Worm (Caenorhabditis elegans) whole organism, L3 larva: ENCODE data around the gene dod-22.

Source experiments
- R02D3.7 ChIP-seq: fragments of 150-350 bp; optimal IDR thresholded peaks from 2 replicates; lab custom pipeline; 2014; ENCODE audit warnings: missing biosample characterization, missing genetic modification characterization
- ama-1 ChIP-seq: fragments of 150-350 bp; optimal IDR thresholded peaks from 2 replicates; lab custom pipeline; 2018
- ceh-16 ChIP-seq: sonication (generic microtip); optimal IDR thresholded peaks from 2 replicates; lab custom pipeline; 2017; ENCODE audit warnings: missing biosample characterization, missing genetic modification characterization
- ceh-82 ChIP-seq: fragments of 150-350 bp; optimal IDR thresholded peaks from 2 replicates; lab custom pipeline; 2014; ENCODE audit warnings: missing biosample characterization, missing genetic modification characterization
- egl-27 ChIP-seq: sonication (generic microtip); optimal IDR thresholded peaks from 4 replicates; lab custom pipeline; 2017; ENCODE audit warnings: missing biosample characterization, missing genetic modification reagents, missing genetic modification characterization
- egl-5 ChIP-seq: fragments of 150-350 bp; optimal IDR thresholded peaks from 2 replicates; lab custom pipeline; 2017; ENCODE audit warnings: missing biosample characterization, missing genetic modification reagents, missing genetic modification characterization, inconsistent platforms
- elt-1 ChIP-seq: fragments of 150-350 bp; optimal IDR thresholded peaks from 2 replicates; lab custom pipeline; 2014; ENCODE audit warnings: missing biosample characterization, missing genetic modification characterization
- elt-2 ChIP-seq: sonication (generic microtip); optimal IDR thresholded peaks from 2 replicates; lab custom pipeline; 2016; ENCODE audit warnings: missing genetic modification reagents, mild to moderate bottlenecking, missing genetic modification characterization, missing compliant biosample characterization
- eor-1 ChIP-seq, 2 experiments: fragments of 150-350 bp; optimal IDR thresholded peaks; 2 replicates each; lab custom pipeline; 2014 to 2018; ENCODE audit warnings: missing biosample characterization in 2 of 2, missing genetic modification characterization in 2 of 2
- fkh-10 ChIP-seq: sonication (generic microtip); optimal IDR thresholded peaks from 2 replicates; lab custom pipeline; 2017; ENCODE audit warnings: missing biosample characterization, missing genetic modification reagents, missing genetic modification characterization
- fkh-2 ChIP-seq: fragments of 150-350 bp; optimal IDR thresholded peaks from 2 replicates; lab custom pipeline; 2014; ENCODE audit warnings: missing biosample characterization, missing genetic modification reagents, missing genetic modification characterization
- fos-1 ChIP-seq: fragments of 150-350 bp; optimal IDR thresholded peaks from 2 replicates; lab custom pipeline; 2014; ENCODE audit warnings: missing biosample characterization, missing genetic modification characterization
- lin-15B ChIP-seq: fragments of 150-350 bp; optimal IDR thresholded peaks from 2 replicates; lab custom pipeline; 2014; ENCODE audit warnings: missing biosample characterization, missing genetic modification characterization
- lin-39 ChIP-seq: fragments of 150-350 bp; optimal IDR thresholded peaks from 2 replicates; lab custom pipeline; 2018; ENCODE audit warnings: missing biosample characterization, missing genetic modification reagents, missing genetic modification characterization
- lsy-12 ChIP-seq: sonication (generic microtip); optimal IDR thresholded peaks from 2 replicates; lab custom pipeline; 2016; ENCODE audit warnings: mild to moderate bottlenecking, missing genetic modification characterization, missing compliant biosample characterization
- mml-1 ChIP-seq: fragments of 150-350 bp; sonication (generic microtip); optimal IDR thresholded peaks from 3 replicates; lab custom pipeline; 2014; ENCODE audit warnings: missing biosample characterization, missing genetic modification characterization
- nhr-11 ChIP-seq: fragments of 150-350 bp; optimal IDR thresholded peaks from 2 replicates; lab custom pipeline; 2014; ENCODE audit warnings: missing biosample characterization, missing genetic modification characterization
- nhr-12 ChIP-seq: fragments of 150-350 bp; optimal IDR thresholded peaks from 2 replicates; lab custom pipeline; 2014; ENCODE audit warnings: missing biosample characterization, missing genetic modification characterization
- nhr-25 ChIP-seq: sonication (generic microtip); optimal IDR thresholded peaks from 2 replicates; lab custom pipeline; 2017; ENCODE audit warnings: missing biosample characterization, missing genetic modification characterization
- nhr-28 ChIP-seq: fragments of 150-350 bp; optimal IDR thresholded peaks from 2 replicates; lab custom pipeline; 2014; ENCODE audit warnings: missing biosample characterization, missing genetic modification characterization
- nhr-77 ChIP-seq: fragments of 150-350 bp; optimal IDR thresholded peaks from 2 replicates; lab custom pipeline; 2014; ENCODE audit warnings: missing biosample characterization, missing genetic modification characterization
- pha-4 ChIP-seq: fragments of 150-350 bp; optimal IDR thresholded peaks from 2 replicates; lab custom pipeline; 2014; ENCODE audit warnings: missing biosample characterization, missing genetic modification reagents, missing genetic modification characterization
- pqm-1 ChIP-seq: fragments of 150-350 bp; optimal IDR thresholded peaks from 2 replicates; lab custom pipeline; 2017; ENCODE audit warnings: missing biosample characterization, missing genetic modification characterization, inconsistent platforms
- skn-1 ChIP-seq: fragments of 150-350 bp; optimal IDR thresholded peaks from 2 replicates; lab custom pipeline; 2014; ENCODE audit warnings: missing biosample characterization, missing genetic modification characterization
- snpc-4 ChIP-seq: fragments of 150-350 bp; optimal IDR thresholded peaks from 2 replicates; lab custom pipeline; 2014; ENCODE audit warnings: missing biosample characterization, missing genetic modification characterization
- unc-39 ChIP-seq: sonication (generic microtip); optimal IDR thresholded peaks from 4 replicates; lab custom pipeline; 2017; ENCODE audit warnings: missing biosample characterization, missing genetic modification characterization
- unc-62 ChIP-seq: fragments of 150-350 bp; sonication (generic microtip); optimal IDR thresholded peaks from 4 replicates; lab custom pipeline; 2014; ENCODE audit warnings: missing biosample characterization, missing genetic modification reagents, missing genetic modification characterization
- ztf-11 ChIP-seq: fragments of 150-350 bp; optimal IDR thresholded peaks from 2 replicates; lab custom pipeline; 2014; ENCODE audit warnings: missing biosample characterization, missing genetic modification characterization
- ztf-4 ChIP-seq: fragments of 150-350 bp; optimal IDR thresholded peaks from 2 replicates; lab custom pipeline; 2014; ENCODE audit warnings: missing biosample characterization, missing genetic modification characterization

dod-22 gene

ce11 chrIV:12975981-12976380, 10.8 kb downstream of the dod-22 start, which contains the start of gene dod-17:
dod-17 (plus strand) TSS chrIV:12976303.
- TF ChIP-seq lin-15B (no peak), elt-2 (tag; lab: Kevin White, UChicago) (peak; percentile 51)

ce11 chrIV:12977650-12978049, 12.5 kb downstream of the dod-22 start:
- TF ChIP-seq egl-5 (tag; lab: Kevin White, UChicago): no peak

ce11 chrIV:12978307-12979036, 13.3 kb downstream of the dod-22 start, which contains the start of gene K10D11.2:
K10D11.2 (plus strand) TSS chrIV:12978986.
- TF ChIP-seq pha-4 (no peak), pqm-1 (tag; lab: Kevin White, UChicago) (peak; percentile 51), fos-1 (tag; lab: Kevin White, UChicago) (no peak), lsy-12 (tag; lab: Kevin White, UChicago) (no peak), elt-2 (tag; lab: Kevin White, UChicago) (peak; percentile 82), ceh-16 (no peak)

- TF ChIP-seq pqm-1 (tag; lab: Kevin White, UChicago) (peak; percentile 37), ztf-11 (no peak), elt-2 (tag; lab: Kevin White, UChicago) (peak; percentile 53)
Observed at ce11 chrIV:12985961-12986360, 20.8 kb downstream of the dod-22 start, which contains the start of gene K10D11.3. K10D11.3 (minus strand) TSS chrIV:12986134.

ce11 chrIV:12989355-12989754, 24.2 kb downstream of the dod-22 start, which contains the start of gene K10D11.6:
K10D11.6 (minus strand) TSS chrIV:12989455.
- TF ChIP-seq fkh-2 (tag; lab: Kevin White, UChicago) (no peak), pqm-1 (tag; lab: Kevin White, UChicago) (peak; percentile 15), elt-2 (tag; lab: Kevin White, UChicago) (peak; percentile 46), nhr-28 (tag; lab: Kevin White, UChicago) (no peak)
- TF ChIP-seq, all 47 proteins: peak for 2

- TF ChIP-seq elt-1 (tag; lab: Kevin White, UChicago) (no peak), lin-39 (tag; lab: Kevin White, UChicago) (no peak), ama-1 (no peak), nhr-11 (tag; lab: Kevin White, UChicago) (no peak), pqm-1 (tag; lab: Kevin White, UChicago) (no peak), unc-39 (tag; lab: Kevin White, UChicago) (no peak), fos-1 (tag; lab: Kevin White, UChicago) (no peak), mml-1 (tag; lab: Kevin White, UChicago) (no peak), fkh-2 (tag; lab: Kevin White, UChicago) (no peak), fkh-10 (GFP tag; lab: Kevin White, UChicago) (no peak), ztf-4 (tag; lab: Kevin White, UChicago) (no peak), elt-2 (tag; lab: Kevin White, UChicago) (no peak), egl-27 (no peak), snpc-4 (no peak), nhr-12 (tag; lab: Kevin White, UChicago) (no peak), lsy-12 (tag; lab: Kevin White, UChicago) (no peak), R02D3.7 (tag; lab: Kevin White, UChicago) (no peak), unc-62 (GFP tag; lab: Kevin White, UChicago) (no peak), skn-1 (tag; lab: Kevin White, UChicago) (no peak)
Observed at ce11 chrIV:12990638-12991037, 25.5 kb downstream of the dod-22 start.

ce11 chrIV:12991629-12992028, 26.5 kb downstream of the dod-22 start, which contains the start of gene K10D11.5:
K10D11.5 (minus strand) TSS chrIV:12991843.
- peak; percentile 93 for TF ChIP-seq pqm-1 (tag; lab: Kevin White, UChicago)
- no peak for TF ChIP-seq nhr-11 (tag; lab: Kevin White, UChicago)
- no peak for TF ChIP-seq ama-1
- TF ChIP-seq elt-2 (tag; lab: Kevin White, UChicago): peak; percentile 68

- TF ChIP-seq nhr-25 (tag; lab: Kevin White, UChicago) (no peak), nhr-77 (tag; lab: Kevin White, UChicago) (no peak), eor-1 (tag; optimal IDR thresholded peaks at IDR 0.05; lab: Kevin White, UChicago) (no peak), ceh-82 (tag; lab: Kevin White, UChicago) (no peak), ztf-11 (no peak)
Observed at ce11 chrIV:12994376-12994775, 29.2 kb downstream of the dod-22 start, which contains the start of gene K10D11.4. K10D11.4 (minus strand) TSS chrIV:12994476.
